Fruit fly (Drosophila melanogaster): ENCODE results near the gene CG17298.

- TF ChIP-seq dmrt93B (GFP tag; optimal IDR thresholded peaks at IDR 0.05) (no peak), brk (GFP tag; optimal IDR thresholded peaks at IDR 0.05) (no peak), Hr78 (GFP tag; optimal IDR thresholded peaks at IDR 0.05) (no peak), jim (GFP tag; optimal IDR thresholded peaks at IDR 0.05) (no peak), Abd-B (GFP tag; optimal IDR thresholded peaks at IDR 0.05) (no peak), CG9705 (GFP tag; optimal IDR thresholded peaks at IDR 0.05) (no peak), woc (GFP tag; optimal IDR thresholded peaks at IDR 0.05) (no peak), Hnf4 (GFP tag; optimal IDR thresholded peaks at IDR 0.05) (no peak), h (GFP tag; optimal IDR thresholded peaks at IDR 0.05) (no peak), rgr (GFP tag; optimal IDR thresholded peaks at IDR 0.05) (no peak)
Measured at dm6 chr3R:21267972-21268512, 15.0 kb upstream of the CG17298 start.

Measured in whole organism, wandering third instar larva.